Worm (Caenorhabditis elegans) whole organism, L4 larva: ENCODE data around the gene dod-6.

Source experiments
- F44E2.7 ChIP-seq: fragments of 200-800 bp; sonication (Bioruptor generic); IDR thresholded peaks from 2 replicates; pipeline ENCODE4 v2.1.2; 2022; ENCODE audit warnings: missing genetic modification characterization, missing compliant biosample characterization
- R02D3.7 ChIP-seq: fragments of 150-350 bp; sonication (generic microtip); optimal IDR thresholded peaks from 3 replicates; lab custom pipeline; 2014; ENCODE audit warnings: missing biosample characterization, missing genetic modification characterization
- T20F7.1 ChIP-seq: fragments of 200-800 bp; sonication (Bioruptor generic); optimal IDR thresholded peaks from 2 replicates; lab custom pipeline; 2018; ENCODE audit warnings: mild to moderate bottlenecking, missing genetic modification characterization, missing compliant biosample characterization
- ZK337.2 ChIP-seq: fragments of 200-800 bp; sonication (Bioruptor generic); IDR thresholded peaks from 2 replicates; pipeline ENCODE4 v1.3.6; 2022; ENCODE audit warnings: missing genetic modification reagents, missing genetic modification characterization, missing compliant biosample characterization
- aha-1 ChIP-seq: fragments of 150-350 bp; peaks from one replicate; lab custom pipeline; 2014; ENCODE audit warnings: missing biosample characterization, missing genetic modification characterization
- arid-1 ChIP-seq: fragments of 200-800 bp; sonication (Bioruptor generic); conservative IDR thresholded peaks from 2 replicates; pipeline ENCODE4 v1.3.6; 2022; ENCODE audit warnings: missing genetic modification reagents, missing genetic modification characterization, missing compliant biosample characterization
- ceh-20 ChIP-seq: fragments of 200-800 bp; sonication (Bioruptor generic); IDR thresholded peaks from 2 replicates; pipeline ENCODE4 v1.3.6; 2022; ENCODE audit warnings: missing genetic modification reagents, missing genetic modification characterization, missing compliant biosample characterization
- ceh-44 ChIP-seq: fragments of 200-800 bp; sonication (Bioruptor generic); IDR thresholded peaks from 2 replicates; pipeline ENCODE4 v1.3.6; 2022; ENCODE audit warnings: missing genetic modification reagents, missing genetic modification characterization, missing compliant biosample characterization
- ceh-62 ChIP-seq: sonication (generic microtip); optimal IDR thresholded peaks from 2 replicates; lab custom pipeline; 2017; ENCODE audit warnings: missing biosample characterization, missing genetic modification characterization
- daf-16 ChIP-seq, 3 experiments: sonication (generic microtip); optimal IDR thresholded peaks; 2 replicates each; lab custom pipeline; 2016 to 2017; ENCODE audit warnings: missing genetic modification characterization in 3 of 3, missing genetic modification reagents in 3 of 3, mild to moderate bottlenecking in 2 of 3, missing compliant biosample characterization in 2 of 3, missing biosample characterization in 1 of 3, moderate library complexity in 1 of 3
- dmd-6 ChIP-seq: fragments of 200-800 bp; sonication (Bioruptor generic); IDR thresholded peaks from 2 replicates; pipeline ENCODE4 v1.3.6; 2022; ENCODE audit warnings: missing genetic modification reagents, missing genetic modification characterization, missing compliant biosample characterization
- duxl-1 ChIP-seq: sonication (generic microtip); optimal IDR thresholded peaks from 2 replicates; lab custom pipeline; 2016; ENCODE audit warnings: mild to moderate bottlenecking, missing genetic modification characterization, moderate library complexity, missing compliant biosample characterization; ENCODE audit not compliant: poor library complexity
- dve-1 ChIP-seq: sonication (generic microtip); optimal IDR thresholded peaks from 2 replicates; lab custom pipeline; 2017; ENCODE audit warnings: antibody characterized with exemption, mild to moderate bottlenecking, missing genetic modification characterization, missing compliant biosample characterization; ENCODE audit not compliant: insufficient read depth
- fos-1 ChIP-seq: fragments of 150-350 bp; optimal IDR thresholded peaks from 2 replicates; lab custom pipeline; 2014; ENCODE audit warnings: missing biosample characterization, missing genetic modification characterization
- hif-1 ChIP-seq, 2 experiments: sonication (generic microtip); optimal IDR thresholded peaks; 2 replicates each; lab custom pipeline; 2016 to 2017; ENCODE audit warnings: missing compliant biosample characterization in 2 of 2, missing genetic modification characterization in 2 of 2, missing genetic modification reagents in 2 of 2, missing genotype in 2 of 2, mild to moderate bottlenecking in 1 of 2
- hlh-30 ChIP-seq: sonication (generic microtip); optimal IDR thresholded peaks from 2 replicates; lab custom pipeline; 2017; ENCODE audit warnings: antibody characterized with exemption, mild to moderate bottlenecking, missing genetic modification characterization, missing compliant biosample characterization; ENCODE audit not compliant: insufficient read depth
- lim-7 ChIP-seq: fragments of 200-800 bp; sonication (Bioruptor generic); IDR thresholded peaks from 2 replicates; pipeline ENCODE4 v1.3.6; 2022; ENCODE audit warnings: missing genetic modification characterization, missing compliant biosample characterization
- lin-15B ChIP-seq: fragments of 150-350 bp; sonication (generic microtip); optimal IDR thresholded peaks from 3 replicates; lab custom pipeline; 2014; ENCODE audit warnings: missing biosample characterization, missing genetic modification characterization
- lin-29 ChIP-seq: fragments of 200-800 bp; sonication (Bioruptor generic); IDR thresholded peaks from 2 replicates; pipeline ENCODE4 v1.3.6; 2022; ENCODE audit warnings: missing genetic modification reagents, missing genetic modification characterization, missing compliant biosample characterization
- lir-3 ChIP-seq: sonication (generic microtip); optimal IDR thresholded peaks from 2 replicates; lab custom pipeline; 2016; ENCODE audit warnings: mild to moderate bottlenecking, missing genetic modification characterization, missing compliant biosample characterization
- lsy-2 ChIP-seq, 2 experiments: fragments of 150-350 bp in 1 of 2; sonication (generic microtip) in 1 of 2; optimal IDR thresholded peaks; 2 replicates each; lab custom pipeline; 2014 to 2017; ENCODE audit warnings: missing biosample characterization in 2 of 2, missing genetic modification characterization in 2 of 2
- mdt-29 ChIP-seq: fragments of 200-800 bp; sonication (Bioruptor generic); IDR thresholded peaks from 2 replicates; pipeline ENCODE4 v1.3.6; 2022; ENCODE audit warnings: missing genetic modification reagents, missing genetic modification characterization, missing compliant biosample characterization
- mxl-3 ChIP-seq: fragments of 200-800 bp; sonication (Bioruptor generic); optimal IDR thresholded peaks from 2 replicates; lab custom pipeline; 2018; ENCODE audit warnings: mild to moderate bottlenecking, missing genetic modification characterization, missing compliant biosample characterization
- nhr-111 ChIP-seq: fragments of 200-800 bp; sonication (Bioruptor generic); optimal IDR thresholded peaks from 2 replicates; lab custom pipeline; 2018; ENCODE audit warnings: mild to moderate bottlenecking, missing genetic modification characterization, missing compliant biosample characterization
- nhr-25 ChIP-seq: sonication (generic microtip); optimal IDR thresholded peaks from 2 replicates; lab custom pipeline; 2017; ENCODE audit warnings: missing genetic modification characterization, mild to moderate bottlenecking, missing compliant biosample characterization, antibody characterized with exemption, moderate library complexity, borderline replicate concordance; ENCODE audit not compliant: insufficient read depth
- nhr-28 ChIP-seq: fragments of 150-350 bp; optimal IDR thresholded peaks from 2 replicates; lab custom pipeline; 2014; ENCODE audit warnings: missing biosample characterization, missing genetic modification characterization
- nhr-42 ChIP-seq: fragments of 200-800 bp; sonication (Bioruptor generic); IDR thresholded peaks from 2 replicates; pipeline ENCODE4 v1.3.6; 2022; ENCODE audit warnings: missing genetic modification characterization, missing compliant biosample characterization
- nhr-48 ChIP-seq: sonication (generic microtip); optimal IDR thresholded peaks from 2 replicates; lab custom pipeline; 2016; ENCODE audit warnings: mild to moderate bottlenecking, missing genetic modification characterization, missing compliant biosample characterization
- pha-4 ChIP-seq, 2 experiments: fragments of 150-350 bp in 1 of 2; fragments of 200-800 bp in 1 of 2; sonication (Bioruptor generic) in 1 of 2; IDR thresholded peaks in 1 of 2; optimal IDR thresholded peaks in 1 of 2; 2 replicates each; pipeline versions ENCODE4 v1.3.6 to Lab custom; 2014 to 2022; ENCODE audit warnings: missing genetic modification characterization in 2 of 2, missing genetic modification reagents in 2 of 2, missing biosample characterization in 1 of 2, missing compliant biosample characterization in 1 of 2
- pqm-1 ChIP-seq: sonication (generic microtip); optimal IDR thresholded peaks from 2 replicates; lab custom pipeline; 2017; ENCODE audit warnings: missing biosample characterization, missing genetic modification characterization
- rbr-2 ChIP-seq: sonication (generic microtip); optimal IDR thresholded peaks from 2 replicates; lab custom pipeline; 2016; ENCODE audit warnings: missing genotype, missing genetic modification characterization, missing compliant biosample characterization
- saeg-2 ChIP-seq: fragments of 200-800 bp; sonication (Bioruptor generic); IDR thresholded peaks from 2 replicates; pipeline ENCODE4 v1.3.6; 2022; ENCODE audit warnings: missing genetic modification reagents, missing genetic modification characterization, missing compliant biosample characterization
- sdz-12 ChIP-seq: fragments of 200-800 bp; sonication (Bioruptor generic); optimal IDR thresholded peaks from 2 replicates; lab custom pipeline; 2018; ENCODE audit warnings: mild to moderate bottlenecking, missing genetic modification characterization, missing compliant biosample characterization
- snpc-4 ChIP-seq: fragments of 150-350 bp; optimal IDR thresholded peaks from 2 replicates; lab custom pipeline; 2014; ENCODE audit warnings: missing biosample characterization, missing genetic modification characterization
- spr-1 ChIP-seq: sonication (generic microtip); optimal IDR thresholded peaks from 2 replicates; lab custom pipeline; 2016; ENCODE audit warnings: mild to moderate bottlenecking, missing genetic modification characterization, missing compliant biosample characterization
- spr-3 ChIP-seq: fragments of 200-800 bp; sonication (Bioruptor generic); optimal IDR thresholded peaks from 2 replicates; lab custom pipeline; 2018; ENCODE audit warnings: mild to moderate bottlenecking, missing genetic modification characterization, missing compliant biosample characterization
- tag-97 ChIP-seq: fragments of 200-800 bp; sonication (Bioruptor generic); IDR thresholded peaks from 2 replicates; pipeline ENCODE4 v1.3.6; 2022; ENCODE audit warnings: missing genetic modification characterization, missing compliant biosample characterization
- unc-62 ChIP-seq, 3 experiments: fragments of 150-350 bp in 1 of 3; sonication (generic microtip); optimal IDR thresholded peaks in 2 of 3; peaks in 1 of 3; 1 replicate in 1 of 3; 2 replicates in 2 of 3; lab custom pipeline; 2014 to 2017; ENCODE audit warnings: missing biosample characterization in 3 of 3, missing genetic modification characterization in 3 of 3, missing genetic modification reagents in 3 of 3, missing genotype in 1 of 3

Gene dod-6

DNA sequence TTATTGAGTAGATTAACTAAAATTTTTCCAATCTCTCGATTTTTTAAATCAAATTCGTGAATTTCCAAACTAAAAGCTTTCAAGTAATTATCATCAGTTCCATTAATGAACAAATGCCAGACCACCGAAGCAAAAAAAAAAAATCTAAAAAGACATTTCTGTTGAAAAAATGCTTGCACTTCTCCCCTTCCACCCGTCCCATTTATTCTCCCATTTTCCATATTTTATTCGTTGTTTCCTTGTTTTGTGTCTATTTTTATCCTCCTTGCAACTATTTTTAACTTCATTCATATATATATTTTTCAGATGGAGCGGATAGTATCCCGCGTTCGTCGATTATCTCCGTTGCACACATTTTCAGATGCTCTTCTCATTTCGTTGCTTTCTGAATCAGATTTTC, 8.6 kb upstream of the dod-6 start, which contains the start of gene epac-1 (continued):
- TF ChIP-seq spr-3 (GFP tag; lab: Kevin White, UChicago) (no peak), fos-1 (tag; lab: Kevin White, UChicago) (no peak), lin-15B (tag; lab: Kevin White, UChicago) (no peak), sdz-12 (GFP tag; lab: Kevin White, UChicago) (no peak), pha-4 (GFP tag; IDR thresholded peaks at IDR 0.05; lab: Robert Waterston, UW) (no peak), pha-4 (tag; optimal IDR thresholded peaks at IDR 0.05; lab: Kevin White, UChicago) (no peak), F44E2.7 (no peak)
- TF ChIP-seq, all 104 proteins: peak for 0

DNA sequence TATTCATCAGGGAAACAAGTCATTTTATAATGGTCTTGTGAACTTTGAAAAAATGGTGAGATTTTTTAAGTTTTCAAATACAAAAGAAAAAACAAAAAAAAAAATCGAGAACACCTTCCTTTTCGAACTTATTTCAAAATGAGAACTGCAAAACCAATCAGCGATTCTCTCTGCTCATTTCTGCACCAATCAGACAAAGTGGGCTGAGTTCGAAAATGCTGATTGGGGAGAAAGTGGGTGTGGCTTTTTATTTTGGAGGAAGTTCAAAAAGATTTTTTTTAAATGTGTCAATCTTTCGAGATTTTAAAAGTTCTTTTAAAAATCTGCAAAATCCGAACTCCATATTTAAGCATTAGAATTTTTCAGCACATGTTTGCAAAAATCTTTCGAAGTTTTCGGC, 2.9 kb upstream of the dod-6 start:
- TF ChIP-seq R02D3.7 (no peak), ceh-20 (GFP tag; lab: Robert Waterston, UW) (no peak), lsy-2 (tag; optimal IDR thresholded peaks at IDR 0.05; lab: Kevin White, UChicago) (no peak), nhr-42 (GFP tag; lab: Robert Waterston, UW) (no peak), lim-7 (no peak), T20F7.1 (GFP tag; lab: Kevin White, UChicago) (no peak), tag-97 (GFP tag; lab: Robert Waterston, UW) (no peak), ceh-62 (tag; lab: Kevin White, UChicago) (no peak)

DNA sequence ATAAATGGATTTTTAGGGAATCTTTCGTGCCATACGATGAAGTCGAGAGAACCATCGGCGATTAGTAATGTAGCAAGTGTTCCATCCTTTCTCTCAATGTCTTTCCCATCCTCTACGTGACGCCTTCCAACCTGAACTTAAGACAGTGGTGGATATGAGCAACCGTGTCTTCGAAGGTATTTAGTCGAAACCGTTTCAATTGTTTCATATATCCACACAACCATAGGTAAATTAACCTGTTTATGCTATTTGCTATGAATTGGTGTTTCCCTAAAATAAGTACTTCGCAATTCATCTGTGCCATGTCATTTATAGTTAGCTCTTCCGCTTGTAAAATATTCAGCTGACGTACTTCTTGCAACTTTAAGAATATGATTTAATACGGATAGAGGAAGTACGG, 1.6 kb upstream of the dod-6 start:
- TF ChIP-seq mdt-29 (GFP tag; lab: Robert Waterston, UW): no peak
- TF ChIP-seq aha-1 (tag; lab: Kevin White, UChicago): peak; percentile 54
- TF ChIP-seq unc-62 (GFP tag; optimal IDR thresholded peaks at IDR 0.05 in 1 of 2; lab: Kevin White, UChicago): peak in 1 of 2 experiments; percentile 77
- no peak for TF ChIP-seq unc-62 (tag; optimal IDR thresholded peaks at IDR 0.05; lab: Kevin White, UChicago)
- TF ChIP-seq snpc-4: no peak
- TF ChIP-seq, all 104 proteins: peak for 2

DNA sequence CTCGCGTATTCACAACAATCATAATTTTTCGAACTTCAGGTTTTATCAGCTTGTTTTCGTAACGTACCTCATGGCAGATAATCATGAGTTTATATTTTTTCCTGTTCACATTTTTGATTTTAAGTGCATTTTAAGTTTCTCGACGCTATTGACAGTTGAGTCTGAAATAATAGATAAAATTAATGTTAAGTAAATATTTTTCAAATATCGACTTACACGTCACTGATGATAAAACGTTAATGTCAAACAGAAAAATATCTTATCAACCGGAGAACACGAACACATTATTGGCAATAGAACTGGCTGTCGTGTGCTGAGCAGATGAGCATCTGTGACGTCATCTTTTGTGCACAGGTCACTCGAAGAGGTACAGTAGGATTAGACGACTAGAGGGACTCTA, 720 bp upstream of the dod-6 start:
- peak in 1 of 2 experiments; percentile 30 for TF ChIP-seq daf-16 (GFP tag; optimal IDR thresholded peaks at IDR 0.05; lab: Kevin White, UChicago)
- TF ChIP-seq daf-16 (tag; optimal IDR thresholded peaks at IDR 0.05; lab: Kevin White, UChicago): peak; percentile 100
- TF ChIP-seq ceh-44 (GFP tag; lab: Robert Waterston, UW): no peak
- peak; percentile 88 for TF ChIP-seq dve-1 (tag; lab: Kevin White, UChicago)
- TF ChIP-seq dmd-6 (GFP tag; lab: Robert Waterston, UW): peak; percentile 59
- TF ChIP-seq lir-3: no peak

DNA sequence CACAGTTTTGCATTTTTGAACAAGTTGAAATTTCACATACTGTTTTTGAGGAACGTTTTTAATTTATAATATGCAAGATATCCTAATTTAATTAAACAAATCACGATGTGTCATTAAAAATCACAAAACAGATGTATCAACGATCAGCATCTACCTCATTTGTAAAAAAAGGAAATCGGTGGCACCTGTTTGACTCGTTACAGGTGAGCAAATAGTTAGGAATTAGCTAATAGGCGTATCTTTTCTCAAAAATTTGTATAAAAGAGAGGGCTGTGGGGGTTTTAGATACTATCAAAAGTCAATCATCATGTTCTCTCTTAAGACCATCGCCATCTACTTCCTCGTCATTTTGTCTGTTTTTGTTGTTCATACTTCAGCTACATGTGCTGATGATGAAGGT, 1.5 kb downstream of the dod-6 start, which contains the start of gene T20G5.8:
Gene T20G5.8 (plus strand): TSS at position 301 of the 400 bp plus-strand sequence.
- no peak for TF ChIP-seq pqm-1 (tag; lab: Kevin White, UChicago)
- no peak for TF ChIP-seq rbr-2 (tag; lab: Kevin White, UChicago)
- no peak for TF ChIP-seq spr-3 (GFP tag; lab: Kevin White, UChicago)
- no peak for TF ChIP-seq F44E2.7
- TF ChIP-seq nhr-28 (tag; lab: Kevin White, UChicago): no peak
- TF ChIP-seq mxl-3 (GFP tag; lab: Kevin White, UChicago): no peak
- no peak for TF ChIP-seq nhr-25 (tag; lab: Kevin White, UChicago)
- TF ChIP-seq pha-4 (GFP tag; IDR thresholded peaks at IDR 0.05; lab: Robert Waterston, UW): no peak
- no peak for TF ChIP-seq pha-4 (tag; optimal IDR thresholded peaks at IDR 0.05; lab: Kevin White, UChicago)
- TF ChIP-seq ZK337.2 (GFP tag; lab: Robert Waterston, UW): no peak
- TF ChIP-seq saeg-2 (GFP tag; lab: Robert Waterston, UW): no peak
- TF ChIP-seq spr-1 (tag; lab: Kevin White, UChicago): no peak
- no peak for TF ChIP-seq lin-29 (GFP tag; lab: Robert Waterston, UW)
- no peak for TF ChIP-seq duxl-1 (tag; lab: Kevin White, UChicago)
- no peak for TF ChIP-seq nhr-48 (tag; lab: Kevin White, UChicago)
- TF ChIP-seq hlh-30 (tag; lab: Kevin White, UChicago): no peak
- no peak for TF ChIP-seq nhr-111 (GFP tag; lab: Kevin White, UChicago)
- no peak for TF ChIP-seq nhr-42 (GFP tag; lab: Robert Waterston, UW)
- no peak for TF ChIP-seq arid-1 (GFP tag; lab: Robert Waterston, UW)
- no peak for TF ChIP-seq hif-1 (tag; optimal IDR thresholded peaks at IDR 0.05; lab: Kevin White, UChicago)
- TF ChIP-seq, all 104 proteins: peak for 0
